Worm (Caenorhabditis elegans): ENCODE measurements around the gene C46F11.6.
A peak's percentile ranks its signal among the peaks of the same experiment; 100 is the strongest.

Gene C46F11.6

DNA sequence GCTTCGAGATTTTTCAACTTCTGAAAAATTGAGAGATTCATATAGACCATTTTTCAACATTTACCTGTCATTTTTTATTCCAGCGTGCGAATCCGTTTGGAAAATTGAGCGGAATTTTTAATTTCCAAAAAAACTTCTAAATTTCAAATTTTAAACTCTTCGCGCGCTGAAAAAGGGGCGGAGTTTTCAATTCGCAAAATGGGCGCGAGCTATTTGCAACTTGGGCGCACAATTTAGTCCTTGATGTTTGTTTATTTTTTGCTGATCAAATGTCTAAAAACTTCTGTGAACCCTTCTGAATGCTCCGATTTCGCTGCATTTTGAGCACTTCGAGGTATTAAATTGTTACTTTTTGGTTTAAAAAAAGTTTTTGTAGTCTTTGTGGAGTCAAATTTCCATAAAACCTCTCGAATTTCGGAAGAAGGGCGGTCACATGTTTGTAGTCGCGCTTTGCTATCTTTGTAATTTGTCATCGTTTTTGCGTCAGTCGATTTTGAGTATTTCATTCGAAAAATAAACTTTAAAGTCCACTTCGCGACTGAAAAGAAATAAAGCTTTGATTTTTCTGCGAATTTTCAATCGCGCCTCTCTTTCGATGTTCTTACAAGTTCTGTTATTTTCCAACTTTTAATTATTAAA is 19.4 kb downstream of the C46F11.6 start, which contains the start of the genes madf-8 and gsr-1 (continued):
- TF ChIP-seq hif-1 (tag; optimal IDR thresholded peaks at IDR 0.05) (peak in 1 of 2 experiments; percentile 4), zfp-3 (GFP tag; conservative IDR thresholded peaks at IDR 0.05) (no peak), daf-16 (GFP tag; optimal IDR thresholded peaks at IDR 0.05) (no peak), daf-16 (tag; optimal IDR thresholded peaks at IDR 0.05) (no peak), nhr-28 (tag; optimal IDR thresholded peaks at IDR 0.05) (peak; percentile 90), ama-1 (optimal IDR thresholded peaks at IDR 0.05) (no peak), tra-1 (GFP tag; IDR thresholded peaks at IDR 0.05) (no peak), pqm-1 (tag; optimal IDR thresholded peaks at IDR 0.05) (no peak), lir-3 (tag; optimal IDR thresholded peaks at IDR 0.05) (no peak), mdt-29 (GFP tag; IDR thresholded peaks at IDR 0.05) (no peak), D1046.2 (GFP tag; IDR thresholded peaks at IDR 0.05) (no peak), F37D6.2 (tag; optimal IDR thresholded peaks at IDR 0.05) (no peak), gei-8 (GFP tag; optimal IDR thresholded peaks at IDR 0.05) (no peak), ceh-44 (GFP tag; IDR thresholded peaks at IDR 0.05) (no peak), tag-97 (GFP tag; IDR thresholded peaks at IDR 0.05) (no peak), ceh-82 (tag; optimal IDR thresholded peaks at IDR 0.05) (no peak), lin-1 (GFP tag; IDR thresholded peaks at IDR 0.05) (no peak), mxl-2 (GFP tag; conservative IDR thresholded peaks at IDR 0.05) (no peak), dmd-8 (GFP tag; IDR thresholded peaks at IDR 0.05) (no peak), zip-11 (GFP tag; IDR thresholded peaks at IDR 0.05) (no peak), mdl-1 (tag; optimal IDR thresholded peaks at IDR 0.05) (no peak), mep-1 (tag; optimal IDR thresholded peaks at IDR 0.05) (no peak), nhr-76 (tag; optimal IDR thresholded peaks at IDR 0.05) (no peak), nhr-237 (tag; optimal IDR thresholded peaks at IDR 0.05) (no peak), duxl-1 (tag; optimal IDR thresholded peaks at IDR 0.05; ENCODE audit: poor library complexity) (no peak), ctbp-1 (GFP tag; IDR thresholded peaks at IDR 0.05) (no peak), cey-2 (tag; optimal IDR thresholded peaks at IDR 0.05; ENCODE audit: borderline replicate concordance, insufficient read depth) (no peak), nhr-42 (GFP tag; IDR thresholded peaks at IDR 0.05) (no peak), mes-2 (tag; optimal IDR thresholded peaks at IDR 0.05; ENCODE audit: poor library complexity, severe bottlenecking) (peak; percentile 80), egl-43 (GFP tag; IDR thresholded peaks at IDR 0.05) (no peak)

- TF ChIP-seq nhr-6 (tag; optimal IDR thresholded peaks at IDR 0.05) (no peak), ces-1 (GFP tag; optimal IDR thresholded peaks at IDR 0.05) (no peak), F10B5.3 (tag; optimal IDR thresholded peaks at IDR 0.05) (no peak), fkh-10 (GFP tag; optimal IDR thresholded peaks at IDR 0.05) (no peak), mdl-1 (tag; optimal IDR thresholded peaks at IDR 0.05) (no peak), lsy-2 (tag; optimal IDR thresholded peaks at IDR 0.05) (no peak), nhr-76 (tag; optimal IDR thresholded peaks at IDR 0.05) (no peak), zag-1 (tag; optimal IDR thresholded peaks at IDR 0.05) (no peak), D1046.2 (GFP tag; IDR thresholded peaks at IDR 0.05) (no peak), F49E8.2 (tag; optimal IDR thresholded peaks at IDR 0.05; ENCODE audit: borderline replicate concordance) (no peak), aha-1 (tag) (peak; percentile 5), mes-2 (tag; optimal IDR thresholded peaks at IDR 0.05; ENCODE audit: poor library complexity, severe bottlenecking) (peak; percentile 37), lin-38 (GFP tag; IDR thresholded peaks at IDR 0.05) (0 out of 2 replicates have a peak, but pooled peaks have one; percentile 2), daf-12 (tag; optimal IDR thresholded peaks at IDR 0.05) (no peak), pqm-1 (tag; optimal IDR thresholded peaks at IDR 0.05) (peak; percentile 35), dve-1 (tag; optimal IDR thresholded peaks at IDR 0.05; ENCODE audit: insufficient read depth) (peak; percentile 64), unc-62 (GFP tag; optimal IDR thresholded peaks at IDR 0.05 in 1 of 2) (peak in 1 of 2 experiments; percentile 48), unc-62 (tag; optimal IDR thresholded peaks at IDR 0.05) (no peak), ztf-7 (tag; optimal IDR thresholded peaks at IDR 0.05) (no peak), daf-16 (GFP tag; optimal IDR thresholded peaks at IDR 0.05) (no peak), daf-16 (tag; optimal IDR thresholded peaks at IDR 0.05) (peak; percentile 70), T20F7.1 (GFP tag; optimal IDR thresholded peaks at IDR 0.05) (no peak), pha-4 (GFP tag; IDR thresholded peaks at IDR 0.05) (no peak), pha-4 (tag; optimal IDR thresholded peaks at IDR 0.05) (peak; percentile 18), jun-1 (tag; optimal IDR thresholded peaks at IDR 0.05) (no peak), sdz-12 (GFP tag; optimal IDR thresholded peaks at IDR 0.05) (no peak), rbr-2 (tag; optimal IDR thresholded peaks at IDR 0.05) (no peak), nhr-11 (tag; optimal IDR thresholded peaks at IDR 0.05) (no peak)
These were observed 20.0 kb downstream of the C46F11.6 start for ce11 chrIII:3650266-3650665.

Measured in whole organism, L4 larva.